Worm (Caenorhabditis elegans): ENCODE results near the gene Y54G2A.77.

Y54G2A.77 gene

ce11 chrIV:2736575-2736974 is 25.9 kb upstream of the Y54G2A.77 start:
- no peak for TF ChIP-seq nhr-12 (tag; optimal IDR thresholded peaks at IDR 0.05)
- no peak for TF ChIP-seq elt-3 (tag; optimal IDR thresholded peaks at IDR 0.05)
- no peak for TF ChIP-seq ceh-83 (GFP tag; optimal IDR thresholded peaks at IDR 0.05)
- TF ChIP-seq ces-1 (GFP tag; optimal IDR thresholded peaks at IDR 0.05), result no peak

DNA sequence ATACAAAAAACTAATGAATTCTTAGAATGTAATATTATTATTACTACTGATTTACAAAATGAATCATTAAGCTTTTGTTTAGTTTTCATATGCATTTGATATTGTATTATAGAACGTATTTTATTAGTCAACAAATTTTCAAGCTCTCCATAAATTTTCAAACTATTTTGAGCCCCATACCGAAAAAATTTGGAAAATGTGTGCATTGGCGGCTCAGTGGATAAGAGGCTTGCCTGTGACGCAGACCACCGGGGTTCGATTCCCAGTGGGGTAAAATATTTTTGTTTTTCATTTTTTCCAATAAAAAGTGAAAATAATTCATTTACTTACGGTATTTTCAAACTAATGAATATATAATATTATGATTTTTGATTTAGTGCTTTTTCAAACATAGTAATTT is 24.0 kb upstream of the Y54G2A.77 start:
- TF ChIP-seq mls-2 (tag; optimal IDR thresholded peaks at IDR 0.05) (no peak), ceh-83 (GFP tag; optimal IDR thresholded peaks at IDR 0.05) (no peak), elt-1 (tag; optimal IDR thresholded peaks at IDR 0.05; ENCODE audit: borderline replicate concordance, insufficient read depth) (no peak), flh-1 (GFP tag; optimal IDR thresholded peaks at IDR 0.05) (no peak), unc-120 (tag; optimal IDR thresholded peaks at IDR 0.05; ENCODE audit: poor library complexity, severe bottlenecking) (no peak), ces-1 (GFP tag; optimal IDR thresholded peaks at IDR 0.05) (no peak), zip-8 (tag; optimal IDR thresholded peaks at IDR 0.05) (no peak), nhr-2 (tag; optimal IDR thresholded peaks at IDR 0.05) (no peak), bed-3 (GFP tag; optimal IDR thresholded peaks at IDR 0.05) (no peak), ceh-39 (tag; optimal IDR thresholded peaks at IDR 0.05) (no peak), hlh-1 (tag; optimal IDR thresholded peaks at IDR 0.05) (no peak), pha-4 (tag; optimal IDR thresholded peaks at IDR 0.05) (no peak)

DNA sequence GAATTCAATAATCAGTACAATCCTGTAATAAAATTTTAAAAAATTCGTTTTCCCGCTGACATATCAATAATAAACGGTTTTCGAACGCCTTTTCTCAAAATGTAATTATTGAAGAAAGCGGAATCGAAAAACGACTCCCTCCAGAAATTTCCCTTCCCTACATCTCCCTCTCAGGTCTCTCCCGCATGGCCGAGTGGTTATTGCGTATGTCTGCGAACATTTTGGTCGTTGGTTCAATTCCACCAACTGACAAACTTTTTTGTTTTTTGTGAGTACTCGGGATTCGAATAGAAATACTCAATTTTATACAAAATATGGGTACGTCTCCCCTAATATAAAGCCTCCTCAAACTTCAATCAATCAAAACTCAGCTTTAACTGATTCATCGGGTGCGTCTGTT is 22.4 kb upstream of the Y54G2A.77 start:
- peak; percentile 27 for TF ChIP-seq sptf-1 (tag; optimal IDR thresholded peaks at IDR 0.05)
- TF ChIP-seq drap-1 (GFP tag; optimal IDR thresholded peaks at IDR 0.05), result peak; percentile 1
- peak; percentile 29 for TF ChIP-seq M03D4.4 (tag; optimal IDR thresholded peaks at IDR 0.05)

- TF ChIP-seq unc-39 (tag; optimal IDR thresholded peaks at IDR 0.05), result no peak
- no peak for TF ChIP-seq mls-2 (tag; optimal IDR thresholded peaks at IDR 0.05)
- TF ChIP-seq nhr-237 (tag; optimal IDR thresholded peaks at IDR 0.05), result no peak
- TF ChIP-seq ceh-43 (GFP tag; optimal IDR thresholded peaks at IDR 0.05), result no peak
- no peak for TF ChIP-seq nhr-28 (tag; optimal IDR thresholded peaks at IDR 0.05)
These were observed 19.9 kb upstream of the Y54G2A.77 start, which contains the start of gene nhr-277 for ce11 chrIV:2742470-2743044. TSS of gene nhr-277 (plus strand) at chrIV:2742994.

DNA sequence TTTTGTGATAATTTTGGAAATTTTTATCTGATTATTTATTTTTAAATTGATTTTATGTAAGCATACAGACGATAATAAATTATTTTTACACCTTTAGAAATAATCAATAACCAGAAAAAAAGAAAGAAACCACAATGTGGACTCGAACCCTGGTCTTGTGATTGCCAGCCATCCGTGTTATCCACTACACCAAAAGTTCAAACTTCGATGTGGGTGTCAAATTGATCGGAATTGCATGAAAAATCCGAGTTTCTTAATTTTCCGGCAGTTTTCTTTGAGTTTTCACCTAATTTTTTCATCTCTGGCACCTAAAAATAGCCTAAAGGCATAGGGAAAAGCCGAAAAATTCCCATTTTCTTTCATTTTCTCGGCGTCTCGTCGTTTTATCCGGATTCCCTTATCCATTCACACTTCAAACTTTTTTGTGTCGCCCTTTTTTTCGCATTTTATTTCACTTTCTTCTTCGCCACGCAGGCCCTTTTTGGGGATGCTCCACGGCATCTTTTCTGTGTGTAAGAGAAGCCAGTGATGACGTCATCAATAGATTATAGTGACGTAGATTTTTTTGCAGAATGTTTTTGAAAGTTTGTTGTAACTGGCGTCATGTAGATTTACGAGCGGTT is 15.0 kb upstream of the Y54G2A.77 start:
- TF ChIP-seq M03D4.4 (tag; optimal IDR thresholded peaks at IDR 0.05) (no peak), zip-8 (tag; optimal IDR thresholded peaks at IDR 0.05) (peak; percentile 88)

DNA sequence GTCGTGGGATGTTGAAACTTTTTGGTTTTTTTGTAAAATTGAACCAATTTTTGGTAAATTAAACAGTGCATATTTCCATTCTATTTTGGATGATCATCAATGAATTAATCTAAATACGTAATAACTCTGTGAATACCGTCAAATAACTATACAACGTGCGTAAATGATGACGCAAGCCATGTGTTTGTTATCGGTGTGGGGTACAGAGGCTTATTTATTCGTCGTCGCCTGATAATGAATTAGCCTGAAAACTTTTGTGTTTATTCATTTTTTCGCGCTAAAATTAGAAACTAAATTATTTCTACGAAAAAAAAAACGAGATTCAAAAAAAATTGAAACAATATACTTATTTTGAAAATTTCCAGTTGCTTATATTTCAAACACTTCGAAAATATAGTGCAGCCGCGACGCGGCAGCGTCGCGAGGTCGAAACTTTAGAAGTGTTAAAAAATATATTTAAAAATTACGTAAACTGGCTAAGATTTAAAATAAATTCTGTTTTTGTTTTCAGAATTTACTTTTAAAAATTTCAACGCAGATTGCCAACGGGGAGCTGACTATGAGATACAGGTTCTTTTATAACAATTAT is 13.5 kb upstream of the Y54G2A.77 start:
- TF ChIP-seq sem-2 (GFP tag; optimal IDR thresholded peaks at IDR 0.05), result no peak
- TF ChIP-seq zip-8 (tag; optimal IDR thresholded peaks at IDR 0.05), result peak; percentile 28
- TF ChIP-seq ceh-43 (GFP tag; optimal IDR thresholded peaks at IDR 0.05), result no peak
- no peak for TF ChIP-seq nhr-76 (tag; optimal IDR thresholded peaks at IDR 0.05)
- no peak for TF ChIP-seq ceh-39 (tag; optimal IDR thresholded peaks at IDR 0.05)

- TF ChIP-seq lsy-2 (tag; optimal IDR thresholded peaks at IDR 0.05), result no peak
- TF ChIP-seq ztf-11 (tag; optimal IDR thresholded peaks at IDR 0.05), result no peak
- no peak for TF ChIP-seq mls-2 (tag; optimal IDR thresholded peaks at IDR 0.05)
- no peak for TF ChIP-seq ceh-83 (GFP tag; optimal IDR thresholded peaks at IDR 0.05)
- no peak for TF ChIP-seq mep-1 (tag; optimal IDR thresholded peaks at IDR 0.05)
- TF ChIP-seq hlh-1 (tag; optimal IDR thresholded peaks at IDR 0.05), result no peak
- TF ChIP-seq elt-3 (tag; optimal IDR thresholded peaks at IDR 0.05), result no peak
- no peak for TF ChIP-seq nhr-76 (tag; optimal IDR thresholded peaks at IDR 0.05)
- no peak for TF ChIP-seq lin-13 (tag; optimal IDR thresholded peaks at IDR 0.05)
- no peak for TF ChIP-seq sptf-1 (tag; optimal IDR thresholded peaks at IDR 0.05)
- TF ChIP-seq unc-62 (GFP tag; optimal IDR thresholded peaks at IDR 0.05), result no peak
- TF ChIP-seq ham-2 (GFP tag; optimal IDR thresholded peaks at IDR 0.05), result no peak
- no peak for TF ChIP-seq nhr-12 (tag; optimal IDR thresholded peaks at IDR 0.05)
- TF ChIP-seq nhr-237 (tag; optimal IDR thresholded peaks at IDR 0.05), result no peak
- TF ChIP-seq ces-1 (GFP tag; optimal IDR thresholded peaks at IDR 0.05), result no peak
- TF ChIP-seq elt-1 (tag; optimal IDR thresholded peaks at IDR 0.05; ENCODE audit: borderline replicate concordance, insufficient read depth), result no peak
These were observed 11.9 kb upstream of the Y54G2A.77 start for ce11 chrIV:2750607-2751006.

All from whole organism, mixed stage, embryonic.